Worm (Caenorhabditis elegans) whole organism, L4 larva: ENCODE data around the gene clic-1.

ENCODE experiments used
- F44E2.7 ChIP-seq: fragments of 200-800 bp; sonication (Bioruptor generic); IDR thresholded peaks from 2 replicates; pipeline ENCODE4 v2.1.2; 2022; ENCODE audit warnings: missing genetic modification characterization, missing compliant biosample characterization
- T20F7.1 ChIP-seq: fragments of 200-800 bp; sonication (Bioruptor generic); optimal IDR thresholded peaks from 2 replicates; lab custom pipeline; 2018; ENCODE audit warnings: mild to moderate bottlenecking, missing genetic modification characterization, missing compliant biosample characterization
- Y75B8A.6 ChIP-seq: fragments of 200-800 bp; sonication (Bioruptor generic); IDR thresholded peaks from 2 replicates; pipeline ENCODE4 v1.3.6; 2022; ENCODE audit warnings: missing genetic modification reagents, missing genetic modification characterization, missing compliant biosample characterization
- aha-1 ChIP-seq: fragments of 150-350 bp; peaks from one replicate; lab custom pipeline; 2014; ENCODE audit warnings: missing biosample characterization, missing genetic modification characterization
- aly-2 ChIP-seq: sonication (generic microtip); optimal IDR thresholded peaks from 2 replicates; lab custom pipeline; 2018; ENCODE audit warnings: missing biosample characterization, missing genetic modification characterization
- ama-1 ChIP-seq: fragments of 150-350 bp; optimal IDR thresholded peaks from 2 replicates; lab custom pipeline; 2014; ENCODE audit warnings: inconsistent platforms, mixed read lengths
- attf-4 ChIP-seq: sonication (generic microtip); optimal IDR thresholded peaks from 3 replicates; lab custom pipeline; 2017; ENCODE audit warnings: missing biosample characterization, missing genetic modification characterization
- cey-2 ChIP-seq: sonication (generic microtip); optimal IDR thresholded peaks from 3 replicates; lab custom pipeline; 2017; ENCODE audit warnings: missing genetic modification characterization, mild to moderate bottlenecking, missing compliant biosample characterization, antibody characterized with exemption, borderline replicate concordance; ENCODE audit not compliant: insufficient read depth
- daf-16 ChIP-seq, 3 experiments: sonication (generic microtip); optimal IDR thresholded peaks; 2 replicates each; lab custom pipeline; 2016 to 2017; ENCODE audit warnings: missing genetic modification characterization in 3 of 3, missing genetic modification reagents in 3 of 3, mild to moderate bottlenecking in 2 of 3, missing compliant biosample characterization in 2 of 3, missing biosample characterization in 1 of 3, moderate library complexity in 1 of 3
- daf-19 ChIP-seq: fragments of 200-800 bp; sonication (Bioruptor generic); conservative IDR thresholded peaks from 2 replicates; pipeline ENCODE4 v1.3.6; 2022; ENCODE audit warnings: missing genetic modification characterization, missing compliant biosample characterization
- daf-8 ChIP-seq: fragments of 200-800 bp; sonication (Bioruptor generic); IDR thresholded peaks from 2 replicates; pipeline ENCODE4 v1.3.6; 2022; ENCODE audit warnings: missing genetic modification characterization, missing compliant biosample characterization
- dmd-6 ChIP-seq: fragments of 200-800 bp; sonication (Bioruptor generic); IDR thresholded peaks from 2 replicates; pipeline ENCODE4 v1.3.6; 2022; ENCODE audit warnings: missing genetic modification reagents, missing genetic modification characterization, missing compliant biosample characterization
- egl-43 ChIP-seq: fragments of 200-800 bp; sonication (Bioruptor generic); IDR thresholded peaks from 2 replicates; pipeline ENCODE4 v1.3.6; 2022; ENCODE audit warnings: missing genetic modification reagents, missing genetic modification characterization, missing compliant biosample characterization
- fkh-10 ChIP-seq: fragments of 150-350 bp; optimal IDR thresholded peaks from 2 replicates; lab custom pipeline; 2014; ENCODE audit warnings: missing biosample characterization, missing genetic modification reagents, missing genetic modification characterization
- hmg-1.1 ChIP-seq: fragments of 200-800 bp; sonication (Bioruptor generic); IDR thresholded peaks from 2 replicates; pipeline ENCODE4 v1.3.6; 2022; ENCODE audit warnings: missing genetic modification reagents, missing genetic modification characterization, missing compliant biosample characterization
- lin-29 ChIP-seq: fragments of 200-800 bp; sonication (Bioruptor generic); IDR thresholded peaks from 2 replicates; pipeline ENCODE4 v1.3.6; 2022; ENCODE audit warnings: missing genetic modification reagents, missing genetic modification characterization, missing compliant biosample characterization
- lir-3 ChIP-seq: sonication (generic microtip); optimal IDR thresholded peaks from 2 replicates; lab custom pipeline; 2016; ENCODE audit warnings: mild to moderate bottlenecking, missing genetic modification characterization, missing compliant biosample characterization
- madf-5 ChIP-seq, 2 experiments: fragments of 200-800 bp; sonication (Bioruptor generic); IDR thresholded peaks; 2 replicates each; pipeline ENCODE4 v1.3.6; 2022; ENCODE audit warnings: missing compliant biosample characterization in 2 of 2, missing genetic modification characterization in 2 of 2
- madf-9 ChIP-seq: fragments of 200-800 bp; sonication (Bioruptor generic); conservative IDR thresholded peaks from 2 replicates; pipeline ENCODE4 v1.3.6; 2022; ENCODE audit warnings: missing genetic modification reagents, missing genetic modification characterization, missing compliant biosample characterization
- mes-2 ChIP-seq: sonication (generic microtip); optimal IDR thresholded peaks from 2 replicates; lab custom pipeline; 2016; ENCODE audit warnings: missing genotype, mild to moderate bottlenecking, missing genetic modification characterization, missing compliant biosample characterization; ENCODE audit not compliant: poor library complexity, severe bottlenecking
- mxl-3 ChIP-seq: fragments of 200-800 bp; sonication (Bioruptor generic); optimal IDR thresholded peaks from 2 replicates; lab custom pipeline; 2018; ENCODE audit warnings: mild to moderate bottlenecking, missing genetic modification characterization, missing compliant biosample characterization
- nhr-11 ChIP-seq: fragments of 150-350 bp; optimal IDR thresholded peaks from 2 replicates; lab custom pipeline; 2014; ENCODE audit warnings: missing biosample characterization, missing genetic modification characterization
- nhr-111 ChIP-seq: fragments of 200-800 bp; sonication (Bioruptor generic); optimal IDR thresholded peaks from 2 replicates; lab custom pipeline; 2018; ENCODE audit warnings: mild to moderate bottlenecking, missing genetic modification characterization, missing compliant biosample characterization
- nhr-237 ChIP-seq: sonication (generic microtip); optimal IDR thresholded peaks from 2 replicates; lab custom pipeline; 2017; ENCODE audit warnings: missing biosample characterization, missing genetic modification characterization
- nhr-25 ChIP-seq: sonication (generic microtip); optimal IDR thresholded peaks from 2 replicates; lab custom pipeline; 2017; ENCODE audit warnings: missing genetic modification characterization, mild to moderate bottlenecking, missing compliant biosample characterization, antibody characterized with exemption, moderate library complexity, borderline replicate concordance; ENCODE audit not compliant: insufficient read depth
- nhr-42 ChIP-seq: fragments of 200-800 bp; sonication (Bioruptor generic); IDR thresholded peaks from 2 replicates; pipeline ENCODE4 v1.3.6; 2022; ENCODE audit warnings: missing genetic modification characterization, missing compliant biosample characterization
- pha-4 ChIP-seq, 2 experiments: fragments of 150-350 bp in 1 of 2; fragments of 200-800 bp in 1 of 2; sonication (Bioruptor generic) in 1 of 2; IDR thresholded peaks in 1 of 2; optimal IDR thresholded peaks in 1 of 2; 2 replicates each; pipeline versions ENCODE4 v1.3.6 to Lab custom; 2014 to 2022; ENCODE audit warnings: missing genetic modification characterization in 2 of 2, missing genetic modification reagents in 2 of 2, missing biosample characterization in 1 of 2, missing compliant biosample characterization in 1 of 2
- spr-1 ChIP-seq: sonication (generic microtip); optimal IDR thresholded peaks from 2 replicates; lab custom pipeline; 2016; ENCODE audit warnings: mild to moderate bottlenecking, missing genetic modification characterization, missing compliant biosample characterization
- tag-97 ChIP-seq: fragments of 200-800 bp; sonication (Bioruptor generic); IDR thresholded peaks from 2 replicates; pipeline ENCODE4 v1.3.6; 2022; ENCODE audit warnings: missing genetic modification characterization, missing compliant biosample characterization
- tra-1 ChIP-seq: fragments of 200-800 bp; sonication (Bioruptor generic); IDR thresholded peaks from 2 replicates; pipeline ENCODE4 v1.3.6; 2022; ENCODE audit warnings: missing genetic modification reagents, missing genetic modification characterization, missing compliant biosample characterization

The clic-1 gene

ce11 chrV:7721945-7722344, 12.8 kb downstream of the clic-1 start, which contains the start of gene ZK105.14:
ZK105.14 (minus strand) TSS chrV:7722045.
- TF ChIP-seq pha-4 (GFP tag; IDR thresholded peaks at IDR 0.05; lab: Robert Waterston, UW) (no peak), pha-4 (tag; optimal IDR thresholded peaks at IDR 0.05; lab: Kevin White, UChicago) (no peak), nhr-237 (tag; lab: Kevin White, UChicago) (no peak), cey-2 (no peak), aha-1 (tag; lab: Kevin White, UChicago) (peak; percentile 32), ama-1 (lab: Kevin White, UChicago) (no peak), dmd-6 (no peak), Y75B8A.6 (GFP tag; lab: Robert Waterston, UW) (no peak), nhr-25 (tag; lab: Kevin White, UChicago) (no peak)

DNA sequence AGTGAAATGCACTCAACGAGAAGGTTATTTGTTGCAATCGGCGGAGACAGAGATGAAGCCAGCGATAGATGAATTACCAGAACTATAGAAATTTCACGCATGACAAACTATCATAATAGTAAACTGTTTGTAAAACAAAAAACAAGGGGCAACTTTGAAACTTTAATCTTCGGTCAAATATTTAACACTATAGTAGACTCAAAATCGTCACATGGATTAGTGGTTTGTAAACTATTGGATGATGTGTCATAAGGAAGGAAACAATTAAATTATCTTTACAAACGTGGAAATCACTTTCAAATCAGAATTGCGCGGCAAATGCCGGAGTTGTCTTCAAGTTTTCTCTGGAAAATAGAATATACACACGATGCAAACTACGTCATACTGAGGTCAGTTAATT, 17.1 kb downstream of the clic-1 start, which contains the start of gene ZK105.5:
Gene ZK105.5, minus strand, starts transcription at position 101 of the 400 bp plus-strand sequence.
- TF ChIP-seq tra-1 (GFP tag; lab: Robert Waterston, UW) (no peak), aha-1 (tag; lab: Kevin White, UChicago) (peak; percentile 55), tag-97 (GFP tag; lab: Robert Waterston, UW) (no peak), aly-2 (tag; lab: Kevin White, UChicago) (no peak)

ce11 chrV:7716034-7716433, 18.7 kb downstream of the clic-1 start, which contains the start of gene ZK105.12:
ZK105.12 (minus strand) TSS chrV:7716134.
- no peak for TF ChIP-seq cey-2
- no peak for TF ChIP-seq daf-19 (GFP tag; lab: Robert Waterston, UW)
- TF ChIP-seq T20F7.1 (GFP tag; lab: Kevin White, UChicago), result no peak
- TF ChIP-seq hmg-1.1, result no peak
- TF ChIP-seq fkh-10 (GFP tag; lab: Kevin White, UChicago), result no peak

ce11 chrV:7713691-7714090, 21.0 kb downstream of the clic-1 start, which contains the start of gene ZK105.1:
ZK105.1 (plus strand) TSS chrV:7713991.
- TF ChIP-seq fkh-10 (GFP tag; lab: Kevin White, UChicago), result no peak
- no peak for TF ChIP-seq mes-2 (tag; lab: Kevin White, UChicago)
- TF ChIP-seq egl-43, result no peak
- TF ChIP-seq daf-16 (GFP tag; optimal IDR thresholded peaks at IDR 0.05; lab: Kevin White, UChicago), result peak in 1 of 2 experiments; percentile 3
- no peak for TF ChIP-seq daf-16 (tag; optimal IDR thresholded peaks at IDR 0.05; lab: Kevin White, UChicago)
- TF ChIP-seq nhr-11 (tag; lab: Kevin White, UChicago), result no peak

- TF ChIP-seq nhr-237 (tag; lab: Kevin White, UChicago), result no peak
- TF ChIP-seq spr-1, result no peak
- no peak for TF ChIP-seq madf-9 (GFP tag; lab: Robert Waterston, UW)
- no peak for TF ChIP-seq nhr-111
- TF ChIP-seq daf-8 (GFP tag; lab: Robert Waterston, UW), result no peak
- TF ChIP-seq attf-4 (tag; lab: Kevin White, UChicago), result no peak
- TF ChIP-seq nhr-42 (GFP tag; lab: Robert Waterston, UW), result no peak
- no peak for TF ChIP-seq madf-5 (GFP tag; IDR thresholded peaks at IDR 0.05; lab: Robert Waterston, UW)
- no peak for TF ChIP-seq F44E2.7 (GFP tag; lab: Robert Waterston, UW)
- TF ChIP-seq lin-29 (GFP tag; lab: Robert Waterston, UW), result no peak
- TF ChIP-seq ama-1 (lab: Kevin White, UChicago), result no peak
- TF ChIP-seq mxl-3 (GFP tag; lab: Kevin White, UChicago), result no peak
- no peak for TF ChIP-seq lir-3
Measured at ce11 chrV:7713072-7713471, 21.6 kb downstream of the clic-1 start, which contains the start of gene ZK105.13. ZK105.13 (minus strand) TSS chrV:7713172.
